Worm (Caenorhabditis elegans) whole organism, young adult: Measurements from ENCODE around the gene C27H6.8.
A peak's percentile ranks its signal among the peaks of the same experiment; 100 is the strongest.

Experiments used
- B0035.1 ChIP-seq: sonication (generic microtip); optimal IDR thresholded peaks from 2 replicates; lab custom pipeline; 2016; ENCODE audit warnings: missing genetic modification characterization, mild to moderate bottlenecking, missing compliant biosample characterization, missing genotype, missing genetic modification reagents
- B0336.3 ChIP-seq: fragments of 200-800 bp; sonication (Bioruptor generic); IDR thresholded peaks from 2 replicates; pipeline ENCODE4 v1.3.6; 2022; ENCODE audit warnings: missing genetic modification characterization, missing compliant biosample characterization
- C06A6.2 ChIP-seq: fragments of 200-800 bp; sonication (Bioruptor generic); conservative IDR thresholded peaks from 2 replicates; pipeline ENCODE4 v1.3.6; 2022; ENCODE audit warnings: missing genetic modification characterization, missing compliant biosample characterization
- D2030.7 ChIP-seq: fragments of 200-800 bp; sonication (Bioruptor generic); IDR thresholded peaks from 2 replicates; pipeline ENCODE4 v1.3.6; 2022; ENCODE audit warnings: missing genetic modification reagents, missing genetic modification characterization, missing compliant biosample characterization
- F23B12.7 ChIP-seq: sonication (generic microtip); optimal IDR thresholded peaks from 2 replicates; lab custom pipeline; 2017; ENCODE audit warnings: missing genetic modification characterization, mild to moderate bottlenecking, missing compliant biosample characterization, antibody characterized with exemption, moderate library complexity; ENCODE audit not compliant: insufficient read depth
- F37B4.10 ChIP-seq: fragments of 200-800 bp; sonication (Bioruptor generic); IDR thresholded peaks from 2 replicates; pipeline ENCODE4 v1.3.6; 2022; ENCODE audit warnings: missing genetic modification characterization, missing compliant biosample characterization
- F39B2.1 ChIP-seq: fragments of 200-800 bp; sonication (Bioruptor generic); IDR thresholded peaks from 2 replicates; pipeline ENCODE4 v1.3.6; 2022; ENCODE audit warnings: missing genetic modification reagents, missing genetic modification characterization, missing compliant biosample characterization
- F52B5.7 ChIP-seq: sonication (generic microtip); optimal IDR thresholded peaks from 2 replicates; lab custom pipeline; 2016; ENCODE audit warnings: mild to moderate bottlenecking, missing genetic modification characterization, missing compliant biosample characterization
- K11D2.4 ChIP-seq: fragments of 200-800 bp; sonication (Bioruptor generic); IDR thresholded peaks from 2 replicates; pipeline ENCODE4 v1.3.6; 2022; ENCODE audit warnings: missing genetic modification reagents, missing genetic modification characterization, missing compliant biosample characterization
- T26A5.8 ChIP-seq: sonication (generic microtip); optimal IDR thresholded peaks from 2 replicates; lab custom pipeline; 2016; ENCODE audit warnings: missing genetic modification characterization, missing compliant biosample characterization
- ZK185.1 ChIP-seq: sonication (generic microtip); optimal IDR thresholded peaks from 2 replicates; lab custom pipeline; 2016; ENCODE audit warnings: mild to moderate bottlenecking, missing genetic modification characterization, missing compliant biosample characterization; ENCODE audit not compliant: poor library complexity, severe bottlenecking
- akir-1 ChIP-seq: fragments of 200-800 bp; sonication (Bioruptor generic); optimal IDR thresholded peaks from 2 replicates; lab custom pipeline; 2018; ENCODE audit warnings: mild to moderate bottlenecking, missing genetic modification characterization, moderate library complexity, missing compliant biosample characterization
- ama-1 ChIP-seq, 3 experiments: fragments of 150-350 bp in 1 of 3; sonication (generic microtip) in 2 of 3; optimal IDR thresholded peaks; 2 replicates each; lab custom pipeline; 2014 to 2018; ENCODE audit warnings: missing biosample characterization in 2 of 3, missing genetic modification characterization in 2 of 3, missing genetic modification reagents in 2 of 3
- attf-3 ChIP-seq: fragments of 200-800 bp; sonication (Bioruptor generic); conservative IDR thresholded peaks from 2 replicates; pipeline ENCODE4 v1.3.6; 2022; ENCODE audit warnings: missing genetic modification reagents, missing genetic modification characterization, missing compliant biosample characterization
- bed-2 ChIP-seq: fragments of 200-800 bp; sonication (Bioruptor generic); IDR thresholded peaks from 2 replicates; pipeline ENCODE4 v1.3.6; 2022; ENCODE audit warnings: missing genetic modification reagents, missing genetic modification characterization, missing compliant biosample characterization
- cebp-1 ChIP-seq, 2 experiments: fragments of 200-800 bp in 1 of 2; sonication (Bioruptor generic) in 1 of 2; sonication (generic microtip) in 1 of 2; IDR thresholded peaks in 1 of 2; optimal IDR thresholded peaks in 1 of 2; 2 replicates each; pipeline versions ENCODE4 v1.3.6 to Lab custom; 2017 to 2022; ENCODE audit warnings: missing compliant biosample characterization in 2 of 2, missing genetic modification characterization in 2 of 2, mild to moderate bottlenecking in 1 of 2, missing genetic modification reagents in 1 of 2, moderate library complexity in 1 of 2
- cebp-2 ChIP-seq: fragments of 200-800 bp; sonication (Bioruptor generic); IDR thresholded peaks from 2 replicates; pipeline ENCODE4 v1.3.6; 2022; ENCODE audit warnings: missing genetic modification characterization, missing compliant biosample characterization
- ceh-79 ChIP-seq: sonication (generic microtip); optimal IDR thresholded peaks from 2 replicates; lab custom pipeline; 2017; ENCODE audit warnings: mild to moderate bottlenecking, missing genetic modification characterization, missing compliant biosample characterization
- ceh-91 ChIP-seq: fragments of 200-800 bp; sonication (Bioruptor generic); IDR thresholded peaks from 2 replicates; pipeline ENCODE4 v1.3.6; 2022; ENCODE audit warnings: missing genetic modification reagents, missing genetic modification characterization, missing compliant biosample characterization
- chd-7 ChIP-seq: sonication (generic microtip); optimal IDR thresholded peaks from 2 replicates; lab custom pipeline; 2016; ENCODE audit warnings: mild to moderate bottlenecking, missing genetic modification characterization, moderate library complexity, missing compliant biosample characterization
- die-1 ChIP-seq: sonication (generic microtip); optimal IDR thresholded peaks from 2 replicates; lab custom pipeline; 2016; ENCODE audit warnings: missing genotype, mild to moderate bottlenecking, missing genetic modification characterization, missing compliant biosample characterization
- efl-1 ChIP-seq: fragments of 150-350 bp; optimal IDR thresholded peaks from 2 replicates; lab custom pipeline; 2014; ENCODE audit warnings: missing biosample characterization, missing genetic modification reagents, missing genetic modification characterization
- egl-18 ChIP-seq: fragments of 200-800 bp; sonication (Bioruptor generic); IDR thresholded peaks from 2 replicates; pipeline ENCODE4 v1.3.6; 2022; ENCODE audit warnings: missing genetic modification reagents, missing genetic modification characterization, missing compliant biosample characterization
- ekl-4 ChIP-seq: fragments of 200-800 bp; sonication (Bioruptor generic); IDR thresholded peaks from 2 replicates; pipeline ENCODE4 v1.3.6; 2022; ENCODE audit warnings: missing genetic modification reagents, missing genetic modification characterization, missing compliant biosample characterization
- ets-4 ChIP-seq: fragments of 200-800 bp; sonication (Bioruptor generic); optimal IDR thresholded peaks from 2 replicates; lab custom pipeline; 2018; ENCODE audit warnings: mild to moderate bottlenecking, missing genetic modification characterization, missing compliant biosample characterization
- gei-17 ChIP-seq: fragments of 200-800 bp; sonication (Bioruptor generic); optimal IDR thresholded peaks from 2 replicates; lab custom pipeline; 2018; ENCODE audit warnings: mild to moderate bottlenecking, missing genetic modification characterization, missing compliant biosample characterization
- hmg-1.2 ChIP-seq: fragments of 200-800 bp; sonication (Bioruptor generic); IDR thresholded peaks from 2 replicates; pipeline ENCODE4 v1.3.6; 2022; ENCODE audit warnings: missing genetic modification reagents, missing genetic modification characterization, missing compliant biosample characterization
- hrde-1 ChIP-seq: sonication (generic microtip); optimal IDR thresholded peaks from 2 replicates; lab custom pipeline; 2016; ENCODE audit warnings: missing genetic modification characterization, mild to moderate bottlenecking, missing compliant biosample characterization, moderate library complexity, missing genotype, missing genetic modification reagents, borderline replicate concordance
- lin-35 ChIP-seq, 3 experiments: fragments of 150-350 bp in 2 of 3; sonication (generic microtip) in 1 of 3; optimal IDR thresholded peaks; 2 replicates each; lab custom pipeline; 2014 to 2018; ENCODE audit warnings: missing biosample characterization in 3 of 3, missing genetic modification characterization in 3 of 3, missing genetic modification reagents in 3 of 3
- lin-40 ChIP-seq: sonication (generic microtip); optimal IDR thresholded peaks from 2 replicates; lab custom pipeline; 2016; ENCODE audit warnings: missing genetic modification characterization, mild to moderate bottlenecking, missing compliant biosample characterization, missing genotype, missing genetic modification reagents
- madf-10 ChIP-seq: sonication (generic microtip); optimal IDR thresholded peaks from 2 replicates; lab custom pipeline; 2016; ENCODE audit warnings: mild to moderate bottlenecking, missing genetic modification characterization, missing compliant biosample characterization
- madf-8 ChIP-seq: fragments of 200-800 bp; sonication (Bioruptor generic); conservative IDR thresholded peaks from 2 replicates; pipeline ENCODE4 v1.3.6; 2022; ENCODE audit warnings: missing genetic modification reagents, missing genetic modification characterization, missing compliant biosample characterization
- mcd-1 ChIP-seq: fragments of 200-800 bp; sonication (Bioruptor generic); IDR thresholded peaks from 2 replicates; pipeline ENCODE4 v1.3.6; 2022; ENCODE audit warnings: missing genetic modification reagents, missing genetic modification characterization, missing compliant biosample characterization
- nfya-1 ChIP-seq: sonication (generic microtip); optimal IDR thresholded peaks from 2 replicates; lab custom pipeline; 2017; ENCODE audit warnings: antibody characterized with exemption, missing compliant biosample characterization, missing genetic modification characterization, borderline replicate concordance; ENCODE audit not compliant: insufficient read depth
- nfyb-1 ChIP-seq: fragments of 200-800 bp; sonication (Bioruptor generic); IDR thresholded peaks from 2 replicates; pipeline ENCODE4 v1.3.6; 2022; ENCODE audit warnings: missing genetic modification reagents, missing genetic modification characterization, missing compliant biosample characterization
- nhr-27 ChIP-seq: fragments of 200-800 bp; sonication (Bioruptor generic); optimal IDR thresholded peaks from 2 replicates; lab custom pipeline; 2018; ENCODE audit warnings: mild to moderate bottlenecking, missing genetic modification characterization, moderate library complexity, missing compliant biosample characterization
- rcor-1 ChIP-seq: fragments of 200-800 bp; sonication (Bioruptor generic); IDR thresholded peaks from 2 replicates; pipeline ENCODE4 v1.3.6; 2022; ENCODE audit warnings: missing genetic modification reagents, missing genetic modification characterization, missing compliant biosample characterization
- rec-8 ChIP-seq, 2 experiments: sonication (generic microtip); optimal IDR thresholded peaks; 2 replicates each; lab custom pipeline; 2016; ENCODE audit warnings: mild to moderate bottlenecking in 2 of 2, missing genetic modification characterization in 2 of 2, missing genetic modification reagents in 2 of 2, missing genotype in 2 of 2, missing biosample characterization in 1 of 2, missing compliant biosample characterization in 1 of 2, moderate library complexity in 1 of 2
- rpc-1 ChIP-seq, 2 experiments: fragments of 150-350 bp in 1 of 2; sonication (generic microtip) in 1 of 2; optimal IDR thresholded peaks; 2 replicates each; lab custom pipeline; 2014 to 2018; ENCODE audit warnings: missing biosample characterization in 1 of 2, missing genetic modification characterization in 1 of 2, missing genetic modification reagents in 1 of 2, missing genotype in 1 of 2
- sdz-38 ChIP-seq: sonication (generic microtip); optimal IDR thresholded peaks from 2 replicates; lab custom pipeline; 2016; ENCODE audit warnings: missing genotype, missing genetic modification characterization, missing compliant biosample characterization
- snpc-1.1 ChIP-seq: sonication (generic microtip); optimal IDR thresholded peaks from 2 replicates; lab custom pipeline; 2017; ENCODE audit warnings: missing genetic modification characterization, mild to moderate bottlenecking, missing compliant biosample characterization, antibody characterized with exemption, moderate library complexity, missing genotype, missing genetic modification reagents; ENCODE audit not compliant: insufficient read depth
- somi-1 ChIP-seq: fragments of 200-800 bp; sonication (Bioruptor generic); optimal IDR thresholded peaks from 2 replicates; lab custom pipeline; 2018; ENCODE audit warnings: mild to moderate bottlenecking, missing genetic modification characterization, missing compliant biosample characterization
- tbp1 ChIP-seq: fragments of 200-800 bp; sonication (Bioruptor generic); optimal IDR thresholded peaks from 2 replicates; lab custom pipeline; 2018; ENCODE audit warnings: mild to moderate bottlenecking, missing genetic modification characterization, missing compliant biosample characterization
- xnd-1 ChIP-seq: sonication (generic microtip); optimal IDR thresholded peaks from 2 replicates; lab custom pipeline; 2016; ENCODE audit warnings: missing genotype, missing genetic modification reagents, missing genetic modification characterization, missing compliant biosample characterization
- ztf-25 ChIP-seq: fragments of 200-800 bp; sonication (Bioruptor generic); IDR thresholded peaks from 2 replicates; pipeline ENCODE4 v1.3.6; 2022; ENCODE audit warnings: missing genetic modification reagents, missing genetic modification characterization, missing compliant biosample characterization
- ztf-6 ChIP-seq: fragments of 200-800 bp; sonication (Bioruptor generic); IDR thresholded peaks from 2 replicates; pipeline ENCODE4 v1.3.6; 2022; ENCODE audit warnings: missing genetic modification reagents, missing genetic modification characterization, missing compliant biosample characterization

Gene C27H6.8

DNA sequence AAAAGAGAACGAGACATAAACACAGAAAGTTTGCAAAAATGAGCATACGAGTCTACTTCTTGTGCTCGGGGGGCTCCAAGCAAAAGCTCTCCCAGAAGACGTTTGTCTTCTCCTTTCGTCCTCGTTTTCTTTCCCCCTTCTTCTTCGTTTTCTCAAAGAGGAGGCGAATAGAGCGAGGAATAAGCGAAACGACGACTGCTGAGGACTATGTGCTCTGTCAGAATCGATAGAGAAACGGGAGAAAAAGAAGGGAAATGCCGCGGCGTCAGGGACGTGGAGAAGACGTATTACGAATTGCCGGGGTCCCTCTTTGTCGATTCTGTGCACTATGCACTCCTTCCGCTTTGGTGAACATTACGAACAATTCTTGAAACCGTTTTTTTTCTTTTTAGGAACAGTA lies 9.2 kb downstream of the C27H6.8 start (continued):
- TF ChIP-seq tbp1 (peak; percentile 20), F23B12.7 (tag; lab: Kevin White, UChicago) (no peak), B0035.1 (tag; lab: Kevin White, UChicago) (no peak), efl-1 (GFP tag; lab: Kevin White, UChicago) (no peak), ekl-4 (GFP tag; lab: Robert Waterston, UW) (peak; percentile 46; the same call in 1 of the 2 replicates), somi-1 (GFP tag; lab: Kevin White, UChicago) (no peak), ZK185.1 (tag; lab: Kevin White, UChicago) (peak; percentile 21), hmg-1.2 (0 out of 2 replicates have a peak, but pooled peaks have one; percentile 19), sdz-38 (tag; lab: Kevin White, UChicago) (no peak), rpc-1 (optimal IDR thresholded peaks at IDR 0.05; lab: Kevin White, UChicago) (no peak), rpc-1 (tag; optimal IDR thresholded peaks at IDR 0.05; lab: Kevin White, UChicago) (no peak), cebp-1 (GFP tag; IDR thresholded peaks at IDR 0.05; lab: Robert Waterston, UW) (no peak), cebp-1 (tag; optimal IDR thresholded peaks at IDR 0.05; lab: Kevin White, UChicago) (peak; percentile 46), rec-8 (tag; optimal IDR thresholded peaks at IDR 0.05; lab: Kevin White, UChicago) (no peak), nfyb-1 (0 out of 2 replicates have a peak, but pooled peaks have one; percentile 47), F39B2.1 (GFP tag; lab: Robert Waterston, UW) (no peak), K11D2.4 (GFP tag; lab: Robert Waterston, UW) (no peak), lin-35 (GFP tag; optimal IDR thresholded peaks at IDR 0.05; lab: Kevin White, UChicago) (peak in 1 of 3 experiments; percentile 34), ceh-91 (no peak), ets-4 (GFP tag; lab: Kevin White, UChicago) (no peak), lin-40 (tag; lab: Kevin White, UChicago) (no peak), ztf-6 (no peak), ama-1 (optimal IDR thresholded peaks at IDR 0.05; lab: Kevin White, UChicago) (no peak), ama-1 (GFP tag; optimal IDR thresholded peaks at IDR 0.05; lab: Kevin White, UChicago) (no peak), nfya-1 (tag; lab: Kevin White, UChicago) (no peak), nhr-27 (no peak), B0336.3 (GFP tag; lab: Robert Waterston, UW) (peak; percentile 84), xnd-1 (tag; lab: Kevin White, UChicago) (no peak), C06A6.2 (GFP tag; lab: Robert Waterston, UW) (no peak), cebp-2 (GFP tag; lab: Robert Waterston, UW) (no peak), bed-2 (GFP tag; lab: Robert Waterston, UW) (no peak), mcd-1 (GFP tag; lab: Robert Waterston, UW) (peak; percentile 38; the same call in 1 of the 2 replicates), hrde-1 (tag; lab: Kevin White, UChicago) (peak; percentile 21), madf-10 (tag; lab: Kevin White, UChicago) (no peak), rcor-1 (peak; percentile 20; the same call in 1 of the 2 replicates), attf-3 (GFP tag; lab: Robert Waterston, UW) (0 out of 2 replicates have a peak, but pooled peaks have one; percentile 23), madf-8 (no peak), ztf-25 (GFP tag; lab: Robert Waterston, UW) (no peak), die-1 (peak; percentile 23), D2030.7 (GFP tag; lab: Robert Waterston, UW) (peak; percentile 41), akir-1 (no peak), chd-7 (tag; lab: Kevin White, UChicago) (peak; percentile 24), T26A5.8 (tag; lab: Kevin White, UChicago) (no peak), F37B4.10 (no peak), snpc-1.1 (tag; lab: Kevin White, UChicago) (no peak), F52B5.7 (no peak), gei-17 (GFP tag; lab: Kevin White, UChicago) (no peak), ceh-79 (no peak), egl-18 (peak; percentile 71; the same call in 1 of the 2 replicates)
